Worm (Caenorhabditis elegans) whole organism, young adult: Measurements from ENCODE around the gene F38A5.8.

Experiments
- B0035.1 ChIP-seq: sonication (generic microtip); optimal IDR thresholded peaks from 2 replicates; lab custom pipeline; 2016; ENCODE audit warnings: missing genetic modification characterization, mild to moderate bottlenecking, missing compliant biosample characterization, missing genotype, missing genetic modification reagents
- F23B12.7 ChIP-seq: sonication (generic microtip); optimal IDR thresholded peaks from 2 replicates; lab custom pipeline; 2017; ENCODE audit warnings: missing genetic modification characterization, mild to moderate bottlenecking, missing compliant biosample characterization, antibody characterized with exemption, moderate library complexity; ENCODE audit not compliant: insufficient read depth
- F37B4.10 ChIP-seq: fragments of 200-800 bp; sonication (Bioruptor generic); IDR thresholded peaks from 2 replicates; pipeline ENCODE4 v1.3.6; 2022; ENCODE audit warnings: missing genetic modification characterization, missing compliant biosample characterization
- F49E8.2 ChIP-seq: sonication (generic microtip); optimal IDR thresholded peaks from 3 replicates; lab custom pipeline; 2017; ENCODE audit warnings: missing genetic modification characterization, mild to moderate bottlenecking, missing compliant biosample characterization, antibody characterized with exemption, moderate library complexity; ENCODE audit not compliant: insufficient read depth
- F57A8.1 ChIP-seq: fragments of 200-800 bp; sonication (Bioruptor generic); optimal IDR thresholded peaks from 2 replicates; lab custom pipeline; 2018; ENCODE audit warnings: mild to moderate bottlenecking, missing genetic modification characterization, moderate library complexity, missing compliant biosample characterization
- K11D2.4 ChIP-seq: fragments of 200-800 bp; sonication (Bioruptor generic); IDR thresholded peaks from 2 replicates; pipeline ENCODE4 v1.3.6; 2022; ENCODE audit warnings: missing genetic modification reagents, missing genetic modification characterization, missing compliant biosample characterization
- T26A5.8 ChIP-seq: sonication (generic microtip); optimal IDR thresholded peaks from 2 replicates; lab custom pipeline; 2016; ENCODE audit warnings: missing genetic modification characterization, missing compliant biosample characterization
- Y67H2A.10 ChIP-seq: fragments of 200-800 bp; sonication (Bioruptor generic); conservative IDR thresholded peaks from 2 replicates; pipeline ENCODE4 v1.3.6; 2022; ENCODE audit warnings: missing genetic modification reagents, missing genetic modification characterization, missing compliant biosample characterization
- Y95B8A.8 ChIP-seq: fragments of 200-800 bp; sonication (Bioruptor generic); IDR thresholded peaks from 2 replicates; pipeline ENCODE4 v1.3.6; 2022; ENCODE audit warnings: missing genetic modification reagents, missing genetic modification characterization, missing compliant biosample characterization
- ama-1 ChIP-seq, 3 experiments: fragments of 150-350 bp in 1 of 3; sonication (generic microtip) in 2 of 3; optimal IDR thresholded peaks; 2 replicates each; lab custom pipeline; 2014 to 2018; ENCODE audit warnings: missing biosample characterization in 2 of 3, missing genetic modification characterization in 2 of 3, missing genetic modification reagents in 2 of 3
- attf-3 ChIP-seq: fragments of 200-800 bp; sonication (Bioruptor generic); conservative IDR thresholded peaks from 2 replicates; pipeline ENCODE4 v1.3.6; 2022; ENCODE audit warnings: missing genetic modification reagents, missing genetic modification characterization, missing compliant biosample characterization
- attf-5 ChIP-seq: fragments of 200-800 bp; sonication (Bioruptor generic); optimal IDR thresholded peaks from 2 replicates; lab custom pipeline; 2018; ENCODE audit warnings: mild to moderate bottlenecking, missing genetic modification characterization, missing compliant biosample characterization
- bed-1 ChIP-seq: fragments of 200-800 bp; sonication (Bioruptor generic); IDR thresholded peaks from 2 replicates; pipeline ENCODE4 v1.3.6; 2022; ENCODE audit warnings: missing genetic modification reagents, missing genetic modification characterization, missing compliant biosample characterization
- cebp-1 ChIP-seq, 2 experiments: fragments of 200-800 bp in 1 of 2; sonication (Bioruptor generic) in 1 of 2; sonication (generic microtip) in 1 of 2; IDR thresholded peaks in 1 of 2; optimal IDR thresholded peaks in 1 of 2; 2 replicates each; pipeline versions ENCODE4 v1.3.6 to Lab custom; 2017 to 2022; ENCODE audit warnings: missing compliant biosample characterization in 2 of 2, missing genetic modification characterization in 2 of 2, mild to moderate bottlenecking in 1 of 2, missing genetic modification reagents in 1 of 2, moderate library complexity in 1 of 2
- cebp-2 ChIP-seq: fragments of 200-800 bp; sonication (Bioruptor generic); IDR thresholded peaks from 2 replicates; pipeline ENCODE4 v1.3.6; 2022; ENCODE audit warnings: missing genetic modification characterization, missing compliant biosample characterization
- ceh-27 ChIP-seq: fragments of 200-800 bp; sonication (Bioruptor generic); optimal IDR thresholded peaks from 2 replicates; lab custom pipeline; 2018; ENCODE audit warnings: mild to moderate bottlenecking, missing genetic modification characterization, moderate library complexity, missing compliant biosample characterization
- ceh-58 ChIP-seq: fragments of 200-800 bp; sonication (Bioruptor generic); IDR thresholded peaks from 2 replicates; pipeline ENCODE4 v1.3.6; 2022; ENCODE audit warnings: missing genetic modification characterization, missing compliant biosample characterization
- die-1 ChIP-seq: sonication (generic microtip); optimal IDR thresholded peaks from 2 replicates; lab custom pipeline; 2016; ENCODE audit warnings: missing genotype, mild to moderate bottlenecking, missing genetic modification characterization, missing compliant biosample characterization
- dox-1 ChIP-seq: fragments of 200-800 bp; sonication (Bioruptor generic); IDR thresholded peaks from 2 replicates; pipeline ENCODE4 v1.3.6; 2022; ENCODE audit warnings: missing genetic modification reagents, missing genetic modification characterization, missing compliant biosample characterization
- dpl-1 ChIP-seq: fragments of 150-350 bp; optimal IDR thresholded peaks from 2 replicates; lab custom pipeline; 2014; ENCODE audit warnings: missing biosample characterization, missing genetic modification reagents, missing genetic modification characterization
- efl-1 ChIP-seq: fragments of 150-350 bp; optimal IDR thresholded peaks from 2 replicates; lab custom pipeline; 2014; ENCODE audit warnings: missing biosample characterization, missing genetic modification reagents, missing genetic modification characterization
- egrh-3 ChIP-seq: fragments of 200-800 bp; sonication (Bioruptor generic); IDR thresholded peaks from 2 replicates; pipeline ENCODE4 v1.3.6; 2022; ENCODE audit warnings: missing genetic modification reagents, missing genetic modification characterization, missing compliant biosample characterization
- ets-4 ChIP-seq: fragments of 200-800 bp; sonication (Bioruptor generic); optimal IDR thresholded peaks from 2 replicates; lab custom pipeline; 2018; ENCODE audit warnings: mild to moderate bottlenecking, missing genetic modification characterization, missing compliant biosample characterization
- hlh-12 ChIP-seq: sonication (generic microtip); optimal IDR thresholded peaks from 2 replicates; lab custom pipeline; 2016; ENCODE audit warnings: missing genetic modification characterization, missing compliant biosample characterization
- hmg-20 ChIP-seq: fragments of 200-800 bp; sonication (Bioruptor generic); IDR thresholded peaks from 2 replicates; pipeline ENCODE4 v1.3.6; 2022; ENCODE audit warnings: missing genetic modification reagents, missing genetic modification characterization, missing compliant biosample characterization
- let-526 ChIP-seq: fragments of 200-800 bp; sonication (Bioruptor generic); IDR thresholded peaks from 2 replicates; pipeline ENCODE4 v1.3.6; 2022; ENCODE audit warnings: missing genetic modification reagents, missing genetic modification characterization, missing compliant biosample characterization
- lin-35 ChIP-seq, 3 experiments: fragments of 150-350 bp in 2 of 3; sonication (generic microtip) in 1 of 3; optimal IDR thresholded peaks; 2 replicates each; lab custom pipeline; 2014 to 2018; ENCODE audit warnings: missing biosample characterization in 3 of 3, missing genetic modification characterization in 3 of 3, missing genetic modification reagents in 3 of 3
- lin-40 ChIP-seq: sonication (generic microtip); optimal IDR thresholded peaks from 2 replicates; lab custom pipeline; 2016; ENCODE audit warnings: missing genetic modification characterization, mild to moderate bottlenecking, missing compliant biosample characterization, missing genotype, missing genetic modification reagents
- lin-54 ChIP-seq: fragments of 200-800 bp; sonication (Bioruptor generic); optimal IDR thresholded peaks from 2 replicates; lab custom pipeline; 2018; ENCODE audit warnings: mild to moderate bottlenecking, missing genetic modification characterization, missing compliant biosample characterization
- lir-1 ChIP-seq: fragments of 200-800 bp; sonication (Bioruptor generic); conservative IDR thresholded peaks from 2 replicates; pipeline ENCODE4 v1.3.6; 2022; ENCODE audit warnings: missing genetic modification reagents, missing genetic modification characterization, missing compliant biosample characterization
- lsl-1 ChIP-seq: fragments of 200-800 bp; sonication (Bioruptor generic); optimal IDR thresholded peaks from 2 replicates; lab custom pipeline; 2018; ENCODE audit warnings: mild to moderate bottlenecking, missing genetic modification characterization, moderate library complexity, missing compliant biosample characterization
- madf-3 ChIP-seq: fragments of 200-800 bp; sonication (Bioruptor generic); IDR thresholded peaks from 2 replicates; pipeline ENCODE4 v1.3.6; 2022; ENCODE audit warnings: missing genetic modification reagents, missing genetic modification characterization, missing compliant biosample characterization
- madf-6 ChIP-seq: fragments of 200-800 bp; sonication (Bioruptor generic); IDR thresholded peaks from 2 replicates; pipeline ENCODE4 v1.3.6; 2022; ENCODE audit warnings: missing genetic modification reagents, missing genetic modification characterization, missing compliant biosample characterization
- mcd-1 ChIP-seq: fragments of 200-800 bp; sonication (Bioruptor generic); IDR thresholded peaks from 2 replicates; pipeline ENCODE4 v1.3.6; 2022; ENCODE audit warnings: missing genetic modification reagents, missing genetic modification characterization, missing compliant biosample characterization
- mes-4 ChIP-seq: sonication (generic microtip); optimal IDR thresholded peaks from 2 replicates; lab custom pipeline; 2016; ENCODE audit warnings: missing genotype, missing genetic modification characterization, missing compliant biosample characterization
- mxl-1 ChIP-seq: sonication (generic microtip); optimal IDR thresholded peaks from 2 replicates; lab custom pipeline; 2016; ENCODE audit warnings: missing genetic modification characterization, missing compliant biosample characterization
- nfyb-1 ChIP-seq: fragments of 200-800 bp; sonication (Bioruptor generic); IDR thresholded peaks from 2 replicates; pipeline ENCODE4 v1.3.6; 2022; ENCODE audit warnings: missing genetic modification reagents, missing genetic modification characterization, missing compliant biosample characterization
- nhr-179 ChIP-seq: sonication (generic microtip); optimal IDR thresholded peaks from 2 replicates; lab custom pipeline; 2016; ENCODE audit warnings: mild to moderate bottlenecking, missing genetic modification characterization, missing compliant biosample characterization
- nhr-80 ChIP-seq: sonication (generic microtip); optimal IDR thresholded peaks from 2 replicates; lab custom pipeline; 2016; ENCODE audit warnings: missing genetic modification characterization, missing compliant biosample characterization
- rcor-1 ChIP-seq: fragments of 200-800 bp; sonication (Bioruptor generic); IDR thresholded peaks from 2 replicates; pipeline ENCODE4 v1.3.6; 2022; ENCODE audit warnings: missing genetic modification reagents, missing genetic modification characterization, missing compliant biosample characterization
- rpc-1 ChIP-seq, 2 experiments: fragments of 150-350 bp in 1 of 2; sonication (generic microtip) in 1 of 2; optimal IDR thresholded peaks; 2 replicates each; lab custom pipeline; 2014 to 2018; ENCODE audit warnings: missing biosample characterization in 1 of 2, missing genetic modification characterization in 1 of 2, missing genetic modification reagents in 1 of 2, missing genotype in 1 of 2
- snpc-1.3 ChIP-seq: sonication (generic microtip); optimal IDR thresholded peaks from 2 replicates; lab custom pipeline; 2017; ENCODE audit warnings: missing genetic modification characterization, mild to moderate bottlenecking, missing compliant biosample characterization, antibody characterized with exemption, moderate library complexity, missing genotype, missing genetic modification reagents; ENCODE audit not compliant: insufficient read depth
- somi-1 ChIP-seq: fragments of 200-800 bp; sonication (Bioruptor generic); optimal IDR thresholded peaks from 2 replicates; lab custom pipeline; 2018; ENCODE audit warnings: mild to moderate bottlenecking, missing genetic modification characterization, missing compliant biosample characterization
- unc-62 ChIP-seq: fragments of 150-350 bp; optimal IDR thresholded peaks from 2 replicates; lab custom pipeline; 2014; ENCODE audit warnings: missing biosample characterization, missing genetic modification reagents, missing genetic modification characterization
- zim-3 ChIP-seq: sonication (generic microtip); optimal IDR thresholded peaks from 2 replicates; lab custom pipeline; 2017; ENCODE audit warnings: mild to moderate bottlenecking, missing genetic modification characterization, moderate library complexity, missing compliant biosample characterization
- ztf-22 ChIP-seq: fragments of 200-800 bp; sonication (Bioruptor generic); optimal IDR thresholded peaks from 2 replicates; lab custom pipeline; 2018; ENCODE audit warnings: mild to moderate bottlenecking, missing genetic modification characterization, moderate library complexity, missing compliant biosample characterization
- ztf-25 ChIP-seq: fragments of 200-800 bp; sonication (Bioruptor generic); IDR thresholded peaks from 2 replicates; pipeline ENCODE4 v1.3.6; 2022; ENCODE audit warnings: missing genetic modification reagents, missing genetic modification characterization, missing compliant biosample characterization

F38A5.8 gene

DNA sequence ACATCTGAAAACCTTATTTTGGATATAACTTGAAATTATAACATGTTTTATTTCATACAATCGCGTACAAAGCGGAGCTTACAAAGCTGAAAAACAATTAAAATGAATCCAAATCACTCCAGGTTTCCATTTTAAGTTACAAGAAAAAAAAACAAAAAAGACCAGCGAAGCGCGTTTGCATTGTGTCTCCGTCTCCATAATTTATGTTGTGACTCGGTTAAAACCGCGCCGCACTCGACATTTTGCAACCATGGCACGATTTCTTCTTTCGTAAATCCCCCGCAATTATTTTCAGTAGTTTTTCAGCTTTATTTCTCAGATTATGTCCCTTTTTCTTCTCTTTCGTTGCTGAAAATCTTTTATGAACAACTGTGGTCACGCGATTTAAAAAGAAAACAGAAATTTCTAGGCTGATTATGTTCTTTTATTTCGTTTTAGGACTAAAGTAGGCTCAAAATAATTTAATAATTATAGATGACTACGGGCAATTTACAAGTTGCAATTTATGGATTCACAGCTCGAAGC is 14.1 kb upstream of the F38A5.8 start, which contains the start of the genes F38A5.2 and dnj-11 (continued):
- TF ChIP-seq B0035.1 (tag; lab: Kevin White, UChicago) (no peak), efl-1 (peak; percentile 61), F23B12.7 (tag; lab: Kevin White, UChicago) (peak; percentile 90), mes-4 (tag; lab: Kevin White, UChicago) (no peak), nhr-179 (tag; lab: Kevin White, UChicago) (no peak), dpl-1 (GFP tag; lab: Kevin White, UChicago) (peak; percentile 25), cebp-1 (GFP tag; IDR thresholded peaks at IDR 0.05; lab: Robert Waterston, UW) (no peak), cebp-1 (tag; optimal IDR thresholded peaks at IDR 0.05; lab: Kevin White, UChicago) (peak; percentile 75), ztf-25 (GFP tag; lab: Robert Waterston, UW) (no peak), rpc-1 (optimal IDR thresholded peaks at IDR 0.05; lab: Kevin White, UChicago) (peak; percentile 3), rpc-1 (tag; optimal IDR thresholded peaks at IDR 0.05; lab: Kevin White, UChicago) (no peak), hlh-12 (tag; lab: Kevin White, UChicago) (no peak), bed-1 (GFP tag; lab: Robert Waterston, UW) (no peak), K11D2.4 (GFP tag; lab: Robert Waterston, UW) (no peak), ets-4 (no peak), somi-1 (no peak), lin-40 (tag; lab: Kevin White, UChicago) (peak; percentile 59), lin-54 (GFP tag; lab: Kevin White, UChicago) (peak; percentile 47), dox-1 (GFP tag; lab: Robert Waterston, UW) (peak; percentile 76; the same call in 1 of the 2 replicates), F57A8.1 (GFP tag; lab: Kevin White, UChicago) (no peak), rcor-1 (peak; percentile 38; the same call in 1 of the 2 replicates), F37B4.10 (GFP tag; lab: Robert Waterston, UW) (no peak), Y67H2A.10 (GFP tag; lab: Robert Waterston, UW) (no peak), mcd-1 (GFP tag; lab: Robert Waterston, UW) (peak; percentile 96), lir-1 (no peak), egrh-3 (GFP tag; lab: Robert Waterston, UW) (0 out of 2 replicates have a peak, but pooled peaks have one; percentile 24), nfyb-1 (GFP tag; lab: Robert Waterston, UW) (no peak), die-1 (tag; lab: Kevin White, UChicago) (no peak), hmg-20 (GFP tag; lab: Robert Waterston, UW) (no peak), lsl-1 (GFP tag; lab: Kevin White, UChicago) (peak; percentile 46), F49E8.2 (tag; lab: Kevin White, UChicago) (peak; percentile 49), lin-35 (GFP tag; optimal IDR thresholded peaks at IDR 0.05; lab: Kevin White, UChicago) (peak in 1 of 3 experiments; percentile 43), Y95B8A.8 (0 out of 2 replicates have a peak, but pooled peaks have one; percentile 23), ceh-27 (GFP tag; lab: Kevin White, UChicago) (peak; percentile 73), let-526 (no peak), nhr-80 (peak; percentile 40), ama-1 (optimal IDR thresholded peaks at IDR 0.05; lab: Kevin White, UChicago) (no peak), ama-1 (GFP tag; optimal IDR thresholded peaks at IDR 0.05; lab: Kevin White, UChicago) (no peak), ceh-58 (no peak), zim-3 (tag; lab: Kevin White, UChicago) (no peak), madf-6 (0 out of 2 replicates have a peak, but pooled peaks have one; percentile 30), unc-62 (no peak), madf-3 (GFP tag; lab: Robert Waterston, UW) (no peak), snpc-1.3 (peak; percentile 42), mxl-1 (tag; lab: Kevin White, UChicago) (no peak), ztf-22 (GFP tag; lab: Kevin White, UChicago) (no peak), T26A5.8 (tag; lab: Kevin White, UChicago) (no peak), cebp-2 (GFP tag; lab: Robert Waterston, UW) (no peak), attf-5 (GFP tag; lab: Kevin White, UChicago) (peak; percentile 82), attf-3 (GFP tag; lab: Robert Waterston, UW) (no peak)
